Fruit fly (Drosophila melanogaster): ENCODE data around the gene Rip11.
A peak's percentile ranks its signal among the peaks of the same experiment; 100 is the strongest.

DNA sequence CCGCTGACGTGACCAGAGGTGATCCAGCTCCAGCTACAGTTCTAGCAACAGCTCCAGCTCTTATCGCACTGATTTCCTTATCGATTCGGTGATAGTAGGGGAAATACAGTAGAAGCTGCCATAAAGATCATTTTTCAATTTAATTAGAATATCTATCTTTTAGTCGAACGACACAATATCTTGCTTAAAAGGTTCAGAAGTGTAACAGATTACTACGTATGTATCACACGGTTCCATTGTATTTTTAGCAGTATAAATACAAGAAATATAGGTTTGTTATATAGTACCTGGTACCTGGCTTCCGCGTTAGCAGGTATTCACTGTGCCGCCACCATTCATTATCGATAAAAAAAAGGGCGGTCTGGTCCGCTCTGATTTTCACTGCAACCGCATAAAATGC is 2.6 kb downstream of the Rip11 start:
- TF ChIP-seq CG17806 (tag; optimal IDR thresholded peaks at IDR 0.05) (peak; percentile 61), EcR (GFP tag; optimal IDR thresholded peaks at IDR 0.05) (no peak), Pif1A (GFP tag; optimal IDR thresholded peaks at IDR 0.05) (no peak)
